Worm (Caenorhabditis elegans): ENCODE measurements around the gene C23G10.2.

Gene C23G10.2

ce11 chrIII:6158642-6159475 is 49.0 kb upstream of the C23G10.2 start, which contains the start of gene nfm-1 (continued):
- no peak for TF ChIP-seq unc-62 (GFP tag; optimal IDR thresholded peaks at IDR 0.05)
- peak; percentile 45 for TF ChIP-seq fkh-8 (tag; optimal IDR thresholded peaks at IDR 0.05)
- TF ChIP-seq tlp-1 (tag; optimal IDR thresholded peaks at IDR 0.05) = no peak
- no peak for TF ChIP-seq aha-1 (tag; optimal IDR thresholded peaks at IDR 0.05)
- peak; percentile 62 for TF ChIP-seq nhr-90 (tag; optimal IDR thresholded peaks at IDR 0.05; ENCODE audit: poor library complexity)
- TF ChIP-seq hlh-17 (GFP tag; optimal IDR thresholded peaks at IDR 0.05; ENCODE audit: borderline replicate concordance) = no peak
- peak; percentile 73 for TF ChIP-seq nhr-85 (tag)
- no peak for TF ChIP-seq ama-1 (optimal IDR thresholded peaks at IDR 0.05)
- TF ChIP-seq mep-1 (tag; optimal IDR thresholded peaks at IDR 0.05) = peak; percentile 77
- no peak for TF ChIP-seq nhr-84 (tag; optimal IDR thresholded peaks at IDR 0.05)
- peak; percentile 57 for TF ChIP-seq blmp-1 (tag; optimal IDR thresholded peaks at IDR 0.05)
- TF ChIP-seq egl-13 (tag; optimal IDR thresholded peaks at IDR 0.05) = peak; percentile 19
- peak; percentile 57 for TF ChIP-seq C16A3.4 (tag; optimal IDR thresholded peaks at IDR 0.05)
- no peak for TF ChIP-seq ceh-8 (GFP tag; optimal IDR thresholded peaks at IDR 0.05)
- no peak for TF ChIP-seq fkh-4 (tag; optimal IDR thresholded peaks at IDR 0.05; ENCODE audit: borderline replicate concordance)
- TF ChIP-seq vab-15 (tag; optimal IDR thresholded peaks at IDR 0.05) = peak; percentile 15
- peak in 1 of 2 experiments; percentile 3 for TF ChIP-seq egl-27 (tag; optimal IDR thresholded peaks at IDR 0.05)
- TF ChIP-seq ceh-82 (tag; optimal IDR thresholded peaks at IDR 0.05) = peak in 2 of 3 experiments; percentile 62 to 73
- no peak for TF ChIP-seq hlh-4 (tag; optimal IDR thresholded peaks at IDR 0.05)
- TF ChIP-seq sptf-1 (tag; optimal IDR thresholded peaks at IDR 0.05) = no peak
- peak in 1 of 2 experiments; percentile 23 for TF ChIP-seq mdl-1 (tag; optimal IDR thresholded peaks at IDR 0.05)
- peak; percentile 38 for TF ChIP-seq isw-1 (GFP tag; IDR thresholded peaks at IDR 0.05)
- TF ChIP-seq nhr-20 (tag; optimal IDR thresholded peaks at IDR 0.05) = peak; percentile 38
- TF ChIP-seq irx-1 (tag; optimal IDR thresholded peaks at IDR 0.05) = peak; percentile 58
- TF ChIP-seq tbx-2 (tag; optimal IDR thresholded peaks at IDR 0.05) = peak; percentile 35
- TF ChIP-seq nhr-47 (tag; optimal IDR thresholded peaks at IDR 0.05) = peak; percentile 72
- TF ChIP-seq ztf-4 (tag; optimal IDR thresholded peaks at IDR 0.05) = no peak
- TF ChIP-seq ztf-11 (tag; optimal IDR thresholded peaks at IDR 0.05) = no peak
- TF ChIP-seq zip-4 (GFP tag; optimal IDR thresholded peaks at IDR 0.05) = no peak
- peak; percentile 45 to 73 for TF ChIP-seq lsy-2 (tag; optimal IDR thresholded peaks at IDR 0.05)
- TF ChIP-seq lir-3 (tag; optimal IDR thresholded peaks at IDR 0.05; ENCODE audit: poor library complexity) = no peak

DNA sequence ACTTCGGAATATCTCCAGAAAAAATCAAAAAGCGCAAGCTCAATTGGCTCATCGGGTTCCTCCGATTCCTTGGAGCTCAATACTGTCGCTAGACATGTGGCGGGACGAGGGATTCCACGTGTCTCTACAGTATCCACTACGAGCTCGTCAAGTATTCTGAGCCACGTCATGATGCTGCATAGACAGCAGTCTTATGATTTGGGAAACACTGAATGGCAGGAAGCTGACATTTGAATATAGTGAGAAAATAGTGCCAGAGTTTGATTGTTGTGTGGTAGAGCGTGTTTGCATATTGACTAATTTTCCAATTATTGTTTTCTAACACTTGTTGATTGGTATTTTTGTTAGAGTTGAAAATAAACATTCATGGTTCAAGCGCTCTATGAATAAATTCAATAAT is 44.5 kb upstream of the C23G10.2 start:
- TF ChIP-seq lin-14 (GFP tag; optimal IDR thresholded peaks at IDR 0.05) (no peak), ceh-8 (GFP tag; optimal IDR thresholded peaks at IDR 0.05) (no peak), sptf-1 (tag; optimal IDR thresholded peaks at IDR 0.05) (no peak), skn-1 (tag; optimal IDR thresholded peaks at IDR 0.05) (no peak), pag-3 (tag; optimal IDR thresholded peaks at IDR 0.05; ENCODE audit: borderline replicate concordance, insufficient read depth) (no peak), lir-3 (tag; optimal IDR thresholded peaks at IDR 0.05; ENCODE audit: poor library complexity) (no peak), pqm-1 (tag; optimal IDR thresholded peaks at IDR 0.05) (no peak), irx-1 (tag; optimal IDR thresholded peaks at IDR 0.05) (no peak)

DNA sequence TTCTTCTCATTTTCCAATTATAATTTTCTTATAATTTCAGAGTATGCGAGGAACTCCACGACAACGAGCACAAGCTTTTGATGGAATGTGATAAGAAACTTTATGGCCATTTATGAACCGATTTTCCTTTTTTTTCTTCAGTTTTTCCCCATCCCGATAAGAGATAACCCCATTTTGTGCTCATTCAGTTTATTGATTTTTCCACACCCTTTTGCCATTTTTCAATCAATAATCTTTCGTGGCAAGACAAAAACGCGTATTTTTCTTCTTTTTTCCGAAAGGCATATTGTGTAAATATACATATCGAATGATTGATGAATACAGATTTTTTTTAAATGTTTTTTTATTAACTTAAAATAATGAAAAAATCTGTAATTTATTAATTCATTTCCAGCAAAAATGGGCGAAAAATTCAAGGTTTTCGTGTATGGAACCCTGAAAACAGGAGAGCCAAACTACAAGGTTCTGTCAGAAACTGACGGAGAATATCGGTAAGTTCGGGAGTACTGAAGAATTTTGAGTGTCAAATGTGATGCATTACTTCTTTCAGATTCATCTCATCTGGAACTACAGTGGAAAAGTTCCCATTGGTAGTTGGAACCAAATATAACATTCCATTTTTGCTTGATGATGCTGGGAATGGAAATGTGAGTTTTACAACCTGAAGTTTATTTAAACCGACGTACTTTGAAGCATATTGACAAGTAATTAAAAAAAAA is 43.5 kb upstream of the C23G10.2 start, which contains the start of gene F42A10.9:
Gene F42A10.9 (plus strand): TSS at position 321 of the 719 bp plus-strand sequence.
- TF ChIP-seq lsy-2 (tag; optimal IDR thresholded peaks at IDR 0.05) (peak in 1 of 2 experiments; percentile 18), elt-2 (tag; optimal IDR thresholded peaks at IDR 0.05) (peak; percentile 4), mep-1 (tag; optimal IDR thresholded peaks at IDR 0.05) (peak; percentile 45), nhr-47 (tag; optimal IDR thresholded peaks at IDR 0.05) (peak; percentile 5), ama-1 (optimal IDR thresholded peaks at IDR 0.05) (peak; percentile 50), nhr-20 (tag; optimal IDR thresholded peaks at IDR 0.05) (no peak), nhr-90 (tag; optimal IDR thresholded peaks at IDR 0.05; ENCODE audit: poor library complexity) (peak; percentile 25), nhr-237 (tag; optimal IDR thresholded peaks at IDR 0.05) (no peak), efl-1 (optimal IDR thresholded peaks at IDR 0.05) (no peak), efl-1 (GFP tag; optimal IDR thresholded peaks at IDR 0.05 in 1 of 2) (peak in 1 of 2 experiments; percentile 38)
